Fruit fly (Drosophila melanogaster) whole organism, embryonic: ENCODE data around the gene Chpf.

Experiments
- Aef1 ChIP-seq: fragments of 200-800 bp; sonication (Bioruptor generic); IDR thresholded peaks from 3 replicates; pipeline ENCODE4 v1.3.6; 2022; ENCODE audit warnings: missing biosample characterization, missing genetic modification characterization
- BtbVII ChIP-seq: fragments of 200-800 bp; sonication (Bioruptor generic); optimal IDR thresholded peaks from 3 replicates; lab custom pipeline; 2017; ENCODE audit warnings: missing biosample characterization, mild to moderate bottlenecking, missing genetic modification characterization
- CG10147 ChIP-seq: fragments of 200-800 bp; sonication (Bioruptor generic); optimal IDR thresholded peaks from 2 replicates; lab custom pipeline; 2019; ENCODE audit warnings: missing biosample characterization, mild to moderate bottlenecking, missing genetic modification characterization, moderate library complexity
- CG10366 ChIP-seq: fragments of 200-800 bp; sonication (Bioruptor generic); IDR thresholded peaks from 2 replicates; pipeline ENCODE4 v1.3.6; 2022; ENCODE audit warnings: missing biosample characterization, missing genetic modification characterization
- CG10979 ChIP-seq: fragments of 200-800 bp; sonication (Bioruptor generic); optimal IDR thresholded peaks from 2 replicates; lab custom pipeline; 2018; ENCODE audit warnings: missing biosample characterization, mild to moderate bottlenecking, missing genetic modification characterization, moderate library complexity
- CG11398 ChIP-seq: fragments of 200-800 bp; sonication (Bioruptor generic); optimal IDR thresholded peaks from 2 replicates; lab custom pipeline; 2016; ENCODE audit warnings: missing biosample characterization, missing genetic modification characterization
- CG12942 ChIP-seq: fragments of 200-800 bp; sonication (Bioruptor generic); optimal IDR thresholded peaks from 3 replicates; lab custom pipeline; 2016; ENCODE audit warnings: missing biosample characterization, missing genetic modification characterization
- CG13624 ChIP-seq: fragments of 200-800 bp; sonication (Bioruptor generic); optimal IDR thresholded peaks from 2 replicates; lab custom pipeline; 2016; ENCODE audit warnings: missing biosample characterization, missing genetic modification characterization
- CG13775 ChIP-seq: fragments of 200-800 bp; sonication (Bioruptor generic); optimal IDR thresholded peaks from 3 replicates; lab custom pipeline; 2017; ENCODE audit warnings: missing biosample characterization, mild to moderate bottlenecking, missing genetic modification characterization
- CG15601 ChIP-seq: fragments of 200-800 bp; sonication (Bioruptor generic); optimal IDR thresholded peaks from 3 replicates; lab custom pipeline; 2019; ENCODE audit warnings: missing biosample characterization, mild to moderate bottlenecking, missing genetic modification characterization, moderate library complexity
- CG1603 ChIP-seq: fragments of 200-800 bp; sonication (Bioruptor generic); optimal IDR thresholded peaks from 2 replicates; lab custom pipeline; 2019; ENCODE audit warnings: missing biosample characterization, mild to moderate bottlenecking, missing genetic modification characterization, moderate library complexity
- CG16779 ChIP-seq: fragments of 200-800 bp; sonication (Bioruptor generic); IDR thresholded peaks from 2 replicates; pipeline ENCODE4 v1.3.6; 2022; ENCODE audit warnings: missing biosample characterization, missing genetic modification characterization
- CG16813 ChIP-seq: fragments of 200-800 bp; sonication (Bioruptor generic); IDR thresholded peaks from 3 replicates; pipeline ENCODE4 v1.3.6; 2022; ENCODE audit warnings: missing biosample characterization, missing genetic modification characterization; ENCODE audit not compliant: partially characterized antibody
- CG17802 ChIP-seq: fragments of 200-800 bp; sonication (Bioruptor generic); optimal IDR thresholded peaks from 2 replicates; lab custom pipeline; 2018; ENCODE audit warnings: missing biosample characterization, mild to moderate bottlenecking, missing genetic modification characterization, moderate library complexity
- CG17829 ChIP-seq: fragments of 200-800 bp; optimal IDR thresholded peaks from 2 replicates; lab custom pipeline; 2019; ENCODE audit warnings: missing biosample characterization, mild to moderate bottlenecking, missing genetic modification characterization, moderate library complexity
- CG1792 ChIP-seq: fragments of 200-800 bp; sonication (Bioruptor generic); optimal IDR thresholded peaks from 2 replicates; lab custom pipeline; 2016; ENCODE audit warnings: missing biosample characterization, missing genetic modification characterization
- CG18476 ChIP-seq: fragments of 200-800 bp; sonication (Bioruptor generic); optimal IDR thresholded peaks from 2 replicates; lab custom pipeline; 2016; ENCODE audit warnings: missing biosample characterization, mild to moderate bottlenecking, missing genetic modification characterization
- CG2202 ChIP-seq: fragments of 200-800 bp; sonication (Bioruptor generic); optimal IDR thresholded peaks from 2 replicates; lab custom pipeline; 2018; ENCODE audit warnings: missing biosample characterization, mild to moderate bottlenecking, missing genetic modification characterization
- CG34376 ChIP-seq: fragments of 200-800 bp; sonication (Bioruptor generic); optimal IDR thresholded peaks from 2 replicates; lab custom pipeline; 2018; ENCODE audit warnings: missing biosample characterization, mild to moderate bottlenecking, missing genetic modification characterization
- CG3838 ChIP-seq: fragments of 200-800 bp; sonication (Bioruptor generic); optimal IDR thresholded peaks from 3 replicates; lab custom pipeline; 2016; ENCODE audit warnings: missing biosample characterization, missing genetic modification characterization
- CG4404 ChIP-seq: fragments of 200-800 bp; sonication (Bioruptor generic); IDR thresholded peaks from 2 replicates; pipeline ENCODE4 v1.3.6; 2022; ENCODE audit warnings: missing biosample characterization, missing genetic modification characterization
- CG6272 ChIP-seq: fragments of 200-800 bp; sonication (Bioruptor generic); IDR thresholded peaks from 2 replicates; pipeline ENCODE4 v1.3.6; 2022; ENCODE audit warnings: missing biosample characterization, missing genetic modification characterization
- CG8765 ChIP-seq: fragments of 200-800 bp; sonication (Bioruptor generic); IDR thresholded peaks from 2 replicates; pipeline ENCODE4 v1.3.6; 2022; ENCODE audit warnings: missing biosample characterization, missing genetic modification characterization
- CG8924 ChIP-seq: fragments of 200-800 bp; optimal IDR thresholded peaks from 3 replicates; lab custom pipeline; 2019; ENCODE audit warnings: missing biosample characterization, mild to moderate bottlenecking, missing genetic modification characterization, moderate library complexity
- CG9609 ChIP-seq: fragments of 200-800 bp; sonication (Bioruptor generic); optimal IDR thresholded peaks from 3 replicates; lab custom pipeline; 2016; ENCODE audit warnings: missing biosample characterization, missing genetic modification characterization
- Chrac-16 ChIP-seq: fragments of 200-800 bp; sonication (Bioruptor generic); optimal IDR thresholded peaks from 3 replicates; lab custom pipeline; 2016; ENCODE audit warnings: missing biosample characterization, missing genetic modification characterization
- Dip2 ChIP-seq: fragments of 200-800 bp; sonication (Bioruptor generic); IDR thresholded peaks from 2 replicates; pipeline ENCODE4 v1.3.6; 2022; ENCODE audit warnings: missing biosample characterization, missing genetic modification characterization
- Doc2 ChIP-seq: fragments of 200-800 bp; sonication (Bioruptor generic); IDR thresholded peaks from 2 replicates; pipeline ENCODE4 v1.3.6; 2022; ENCODE audit warnings: missing biosample characterization, missing genetic modification characterization
- Fer2 ChIP-seq: fragments of 200-800 bp; sonication (Bioruptor generic); optimal IDR thresholded peaks from 2 replicates; lab custom pipeline; 2018; ENCODE audit warnings: missing biosample characterization, mild to moderate bottlenecking, missing genetic modification characterization, moderate library complexity
- Hand ChIP-seq: fragments of 200-800 bp; sonication (Bioruptor generic); optimal IDR thresholded peaks from 2 replicates; lab custom pipeline; 2017; ENCODE audit warnings: mild to moderate bottlenecking, missing biosample characterization, missing genetic modification reagents, missing genetic modification characterization
- MESR4 ChIP-seq: fragments of 200-800 bp; sonication (Bioruptor generic); optimal IDR thresholded peaks from 2 replicates; lab custom pipeline; 2018; ENCODE audit warnings: missing biosample characterization, mild to moderate bottlenecking, missing genetic modification characterization, moderate library complexity
- Optix ChIP-seq: fragments of 200-800 bp; sonication (Bioruptor generic); IDR thresholded peaks from 3 replicates; pipeline ENCODE4 v1.3.6; 2022; ENCODE audit warnings: missing biosample characterization, missing genetic modification characterization
- Pdp1 ChIP-seq, 2 experiments: fragments of 200-800 bp; sonication (Bioruptor generic); optimal IDR thresholded peaks; 3 replicates each; lab custom pipeline; 2016; ENCODE audit warnings: missing biosample characterization in 2 of 2, missing genetic modification characterization in 2 of 2, mild to moderate bottlenecking in 1 of 2, moderate library complexity in 1 of 2
- ato ChIP-seq: fragments of 200-800 bp; sonication (Bioruptor generic); IDR thresholded peaks from 2 replicates; pipeline ENCODE4 v1.3.6; 2022; ENCODE audit warnings: missing biosample characterization, missing genetic modification characterization; ENCODE audit not compliant: partially characterized antibody
- chif ChIP-seq, 2 experiments: fragments of 200-800 bp; sonication (Bioruptor generic); optimal IDR thresholded peaks; 3 replicates each; lab custom pipeline; 2016; ENCODE audit warnings: missing biosample characterization in 2 of 2, missing genetic modification characterization in 2 of 2
- chn ChIP-seq: fragments of 200-800 bp; sonication (Bioruptor generic); optimal IDR thresholded peaks from 2 replicates; lab custom pipeline; 2016; ENCODE audit warnings: missing biosample characterization, missing genetic modification characterization
- crc ChIP-seq: fragments of 200-800 bp; sonication (Bioruptor generic); optimal IDR thresholded peaks from 2 replicates; lab custom pipeline; 2016; ENCODE audit warnings: missing biosample characterization, missing genetic modification characterization
- dan ChIP-seq: fragments of 200-800 bp; sonication (Bioruptor generic); IDR thresholded peaks from 2 replicates; pipeline ENCODE4 v1.3.6; 2022; ENCODE audit warnings: missing biosample characterization, missing genetic modification characterization
- eve ChIP-seq, 2 experiments: fragments of >200 bp; optimal IDR thresholded peaks; 2 replicates each; lab custom pipeline; 2017; ENCODE audit warnings: missing biosample characterization in 2 of 2, missing genetic modification characterization in 2 of 2
- exex ChIP-seq: fragments of 200-800 bp; sonication (Bioruptor generic); optimal IDR thresholded peaks from 4 replicates; lab custom pipeline; 2018; ENCODE audit warnings: missing biosample characterization, mild to moderate bottlenecking, missing genetic modification characterization, moderate library complexity
- ham ChIP-seq: fragments of 200-800 bp; sonication (Bioruptor generic); IDR thresholded peaks from 2 replicates; pipeline ENCODE4 v1.3.6; 2022; ENCODE audit warnings: missing biosample characterization, missing genetic modification characterization
- pita ChIP-seq: fragments of 200-800 bp; sonication (Bioruptor generic); optimal IDR thresholded peaks from 2 replicates; lab custom pipeline; 2017; ENCODE audit warnings: missing biosample characterization, mild to moderate bottlenecking, missing genetic modification characterization
- pum ChIP-seq: fragments of 200-800 bp; sonication (Bioruptor generic); optimal IDR thresholded peaks from 2 replicates; lab custom pipeline; 2016; ENCODE audit warnings: missing biosample characterization, missing genetic modification characterization
- pzg ChIP-seq: fragments of 200-800 bp; sonication (Bioruptor generic); optimal IDR thresholded peaks from 3 replicates; lab custom pipeline; 2018; ENCODE audit warnings: missing biosample characterization, mild to moderate bottlenecking, missing genetic modification characterization, moderate library complexity
- run ChIP-seq: fragments of 200-800 bp; sonication (Bioruptor generic); optimal IDR thresholded peaks from 3 replicates; lab custom pipeline; 2018; ENCODE audit warnings: missing biosample characterization, mild to moderate bottlenecking, missing genetic modification characterization
- salm ChIP-seq: fragments of 200-800 bp; sonication (Bioruptor generic); optimal IDR thresholded peaks from 2 replicates; lab custom pipeline; 2018; ENCODE audit warnings: missing biosample characterization, mild to moderate bottlenecking, missing genetic modification characterization
- seq ChIP-seq: fragments of 200-800 bp; sonication (Bioruptor generic); IDR thresholded peaks from 2 replicates; pipeline ENCODE4 v1.3.6; 2022; ENCODE audit warnings: missing biosample characterization, missing genetic modification characterization
- so ChIP-seq: fragments of 200-800 bp; sonication (Bioruptor generic); IDR thresholded peaks from 3 replicates; pipeline ENCODE4 v1.3.6; 2022; ENCODE audit warnings: missing biosample characterization, missing genetic modification characterization
- sug ChIP-seq: fragments of 200-800 bp; optimal IDR thresholded peaks from 2 replicates; lab custom pipeline; 2019; ENCODE audit warnings: missing biosample characterization, mild to moderate bottlenecking, missing genetic modification characterization, moderate library complexity

Chpf gene

DNA sequence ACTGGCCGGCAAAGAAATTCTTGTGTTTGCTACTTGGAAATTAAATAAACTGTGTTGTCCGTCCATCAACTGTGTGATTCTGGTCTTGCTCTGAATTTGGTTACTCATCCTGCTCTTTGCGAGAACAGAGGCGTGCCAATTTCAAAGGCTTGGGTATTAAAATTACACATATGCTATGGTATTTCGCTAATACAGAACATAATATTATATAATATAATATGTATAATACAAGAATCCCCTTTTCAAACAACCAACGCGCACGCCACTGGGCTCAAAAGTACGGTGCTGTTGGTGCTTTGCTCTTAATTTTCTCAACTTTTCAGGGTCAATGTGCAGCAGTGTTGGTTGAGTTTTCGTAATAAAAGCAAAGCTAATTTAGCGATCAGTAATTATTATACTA is 12.3 kb downstream of the Chpf start (continued):
- TF ChIP-seq Optix (GFP tag; lab: Robert Waterston, UW) (peak; percentile 67), Doc2 (GFP tag; lab: Robert Waterston, UW) (no peak; the same call in 1 of the 2 replicates), CG9609 (no peak), exex (tag; lab: Kevin White, UChicago) (peak; percentile 51), Dip2 (GFP tag; lab: Robert Waterston, UW) (no peak), seq (GFP tag; lab: Robert Waterston, UW) (peak; percentile 86), pzg (GFP tag; lab: Kevin White, UChicago) (no peak), CG16779 (no peak), CG8924 (peak; percentile 84), eve (GFP tag; optimal IDR thresholded peaks at IDR 0.05; lab: Kevin White, UChicago) (no peak), pita (GFP tag; lab: Kevin White, UChicago) (no peak), CG10366 (GFP tag; lab: Robert Waterston, UW) (peak; percentile 89), CG16813 (GFP tag; lab: Robert Waterston, UW) (no peak), salm (tag; lab: Kevin White, UChicago) (peak; percentile 64), CG8765 (GFP tag; lab: Robert Waterston, UW) (peak; percentile 56), chn (GFP tag; lab: Kevin White, UChicago) (no peak)

DNA sequence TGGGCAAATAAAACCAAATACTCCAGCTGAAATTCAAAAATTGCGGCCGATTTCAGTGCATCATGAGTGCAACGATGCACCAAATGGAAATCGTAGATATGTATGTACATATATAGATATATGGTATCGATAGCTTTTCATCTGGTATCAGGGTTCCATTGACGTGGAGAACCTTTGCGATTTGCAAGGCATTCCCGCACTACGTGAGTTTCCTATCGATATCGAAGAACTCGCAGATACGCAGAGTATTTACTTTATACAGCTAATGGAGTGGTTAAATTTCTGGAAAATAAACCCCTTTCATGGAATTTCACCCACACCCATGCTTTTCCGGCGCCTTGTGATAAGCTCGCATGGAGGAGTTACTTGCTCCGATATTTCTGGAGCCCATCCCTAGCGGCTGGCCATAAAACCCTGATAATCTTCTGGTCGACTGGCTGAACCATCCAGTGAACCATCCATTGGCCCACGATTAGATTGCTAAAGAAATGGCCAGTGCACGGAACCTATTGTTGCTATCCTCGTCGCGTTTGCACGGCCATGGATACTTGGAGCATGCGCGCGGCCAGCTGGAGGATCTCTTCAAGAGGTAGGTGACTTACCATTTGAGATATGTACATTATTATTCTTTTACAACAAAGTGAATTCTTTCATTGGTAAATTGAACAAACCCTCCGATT is 18.0 kb downstream of the Chpf start, which contains the start of gene CG2200:
CG2200 (plus strand) TSS at position 215 of the 680 bp plus-strand sequence.
- no peak for TF ChIP-seq Aef1 (GFP tag; lab: Robert Waterston, UW)
- TF ChIP-seq CG12942, result no peak
- no peak for TF ChIP-seq Hand
- no peak for TF ChIP-seq CG1792 (GFP tag; lab: Kevin White, UChicago)
- no peak for TF ChIP-seq run (tag; lab: Kevin White, UChicago)
- no peak for TF ChIP-seq CG11398 (GFP tag; lab: Kevin White, UChicago)
- peak; percentile 45; the same call in 1 of the 2 replicates for TF ChIP-seq CG6272 (GFP tag; lab: Robert Waterston, UW)
- peak; percentile 84 for TF ChIP-seq ato
- peak; percentile 13 for TF ChIP-seq CG10979 (tag; lab: Kevin White, UChicago)
- no peak for TF ChIP-seq CG4404 (GFP tag; lab: Robert Waterston, UW)
- TF ChIP-seq sug (tag; lab: Kevin White, UChicago), result peak; percentile 42
- TF ChIP-seq so (GFP tag; lab: Robert Waterston, UW), result no peak
- TF ChIP-seq Pdp1 (GFP tag; optimal IDR thresholded peaks at IDR 0.05; lab: Kevin White, UChicago), result peak; percentile 22 to 37
- TF ChIP-seq Fer2 (tag; lab: Kevin White, UChicago), result no peak
- TF ChIP-seq CG13775 (GFP tag; lab: Kevin White, UChicago), result peak; percentile 23
- TF ChIP-seq Chrac-16 (GFP tag; lab: Kevin White, UChicago), result peak; percentile 5
- no peak for TF ChIP-seq ham
- TF ChIP-seq CG18476 (GFP tag; lab: Kevin White, UChicago), result no peak
- peak; percentile 44 for TF ChIP-seq CG13624
- peak; percentile 40 for TF ChIP-seq CG34376 (GFP tag; lab: Kevin White, UChicago)
- TF ChIP-seq CG17829 (tag; lab: Kevin White, UChicago), result peak; percentile 32
- TF ChIP-seq MESR4 (GFP tag; lab: Kevin White, UChicago), result peak; percentile 58
- peak; percentile 13 for TF ChIP-seq CG9609
- TF ChIP-seq pum (GFP tag; lab: Kevin White, UChicago), result no peak
- no peak for TF ChIP-seq CG2202
- TF ChIP-seq pzg (GFP tag; lab: Kevin White, UChicago), result peak; percentile 51
- TF ChIP-seq dan (GFP tag; lab: Robert Waterston, UW), result no peak
- TF ChIP-seq CG1603 (tag; lab: Kevin White, UChicago), result peak; percentile 62
- no peak for TF ChIP-seq CG17802 (tag; lab: Kevin White, UChicago)
- TF ChIP-seq chif (GFP tag; optimal IDR thresholded peaks at IDR 0.05; lab: Kevin White, UChicago), result no peak
- TF ChIP-seq CG3838 (GFP tag; lab: Kevin White, UChicago), result no peak
- TF ChIP-seq BtbVII (GFP tag; lab: Kevin White, UChicago), result no peak
- TF ChIP-seq crc (GFP tag; lab: Kevin White, UChicago), result no peak
- TF ChIP-seq CG15601 (tag; lab: Kevin White, UChicago), result no peak
- TF ChIP-seq CG10147 (GFP tag; lab: Kevin White, UChicago), result no peak
